Fruit fly (Drosophila melanogaster) S2 (cell line): Measurements from ENCODE around the gene Gbeta5.

Experiments used
- CG8478 ChIP-seq: fragments of >200 bp; optimal IDR thresholded peaks from 2 replicates; lab custom pipeline; 2018
- CTCF ChIP-seq, 2 experiments: fragments of >200 bp; optimal IDR thresholded peaks; 2 replicates each; lab custom pipeline; 2018

DNA sequence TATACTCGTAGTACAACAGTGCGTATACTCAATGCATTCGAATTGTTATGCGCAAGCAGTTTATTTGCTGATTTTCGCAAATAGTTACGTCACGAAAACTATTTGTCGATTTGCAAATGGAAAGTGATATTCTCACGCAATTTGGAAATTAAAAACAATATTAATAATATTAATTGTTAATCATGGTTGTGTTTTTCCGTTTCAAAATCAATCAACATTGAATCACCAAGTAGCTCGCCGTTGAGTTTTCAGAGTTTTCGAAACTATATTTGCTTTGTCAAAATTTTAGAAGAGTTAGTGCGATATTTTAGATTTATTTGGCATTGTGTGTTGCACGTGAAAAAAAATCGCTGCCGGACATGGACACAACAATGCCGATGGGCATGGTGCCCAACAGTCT lies 7.7 kb upstream of the Gbeta5 start, which contains the start of gene CG15337:
- TF ChIP-seq CTCF (optimal IDR thresholded peaks at IDR 0.05; lab: Kevin White, UChicago) = no peak
- TF ChIP-seq CG8478 = no peak
